Worm (Caenorhabditis elegans) whole organism, L1 larva: ENCODE data around the gene C27A7.8.

Experiments used
- C04F5.9 ChIP-seq: sonication (generic microtip); optimal IDR thresholded peaks from 2 replicates; lab custom pipeline; 2016; ENCODE audit warnings: missing genetic modification characterization, missing compliant biosample characterization
- F16B12.6 ChIP-seq: fragments of 150-350 bp; optimal IDR thresholded peaks from 2 replicates; lab custom pipeline; 2014; ENCODE audit warnings: missing biosample characterization, missing genetic modification characterization
- alr-1 ChIP-seq: fragments of 200-800 bp; sonication (Bioruptor generic); optimal IDR thresholded peaks from 2 replicates; lab custom pipeline; 2018; ENCODE audit warnings: borderline replicate concordance, mild to moderate bottlenecking, missing genetic modification characterization, missing compliant biosample characterization
- aly-2 ChIP-seq: fragments of 150-350 bp; optimal IDR thresholded peaks from 2 replicates; lab custom pipeline; 2014; ENCODE audit warnings: missing biosample characterization, missing genetic modification characterization
- ama-1 ChIP-seq: fragments of 150-350 bp; optimal IDR thresholded peaks from 2 replicates; lab custom pipeline; 2014
- ceh-8 ChIP-seq: fragments of 200-800 bp; sonication (Bioruptor generic); optimal IDR thresholded peaks from 2 replicates; lab custom pipeline; 2018; ENCODE audit warnings: mild to moderate bottlenecking, missing genetic modification characterization, moderate library complexity, missing compliant biosample characterization
- ceh-82 ChIP-seq, 3 experiments: fragments of 150-350 bp in 1 of 3; sonication (generic microtip) in 2 of 3; optimal IDR thresholded peaks; 2 replicates each; lab custom pipeline; 2014 to 2017; ENCODE audit warnings: missing biosample characterization in 3 of 3, missing genetic modification characterization in 3 of 3
- ceh-88 ChIP-seq: fragments of 200-800 bp; sonication (Bioruptor generic); IDR thresholded peaks from 2 replicates; pipeline ENCODE4 v1.3.6; 2022; ENCODE audit warnings: missing genetic modification characterization, missing compliant biosample characterization
- ceh-90 ChIP-seq: sonication (generic microtip); optimal IDR thresholded peaks from 2 replicates; lab custom pipeline; 2016; ENCODE audit warnings: missing genetic modification characterization, missing compliant biosample characterization
- ces-1 ChIP-seq: fragments of 150-350 bp; optimal IDR thresholded peaks from 2 replicates; lab custom pipeline; 2014; ENCODE audit warnings: missing biosample characterization, missing genetic modification reagents, missing genetic modification characterization
- dpl-1 ChIP-seq, 3 experiments: fragments of 150-350 bp in 2 of 3; sonication (generic microtip) in 1 of 3; optimal IDR thresholded peaks; 2 replicates each; lab custom pipeline; 2014 to 2017; ENCODE audit warnings: missing biosample characterization in 3 of 3, missing genetic modification characterization in 3 of 3, missing genetic modification reagents in 3 of 3
- dsc-1 ChIP-seq: sonication (generic microtip); optimal IDR thresholded peaks from 2 replicates; lab custom pipeline; 2016; ENCODE audit warnings: mild to moderate bottlenecking, missing genetic modification characterization, missing compliant biosample characterization
- efl-1 ChIP-seq, 4 experiments: fragments of 150-350 bp; optimal IDR thresholded peaks in 3 of 4; peaks in 1 of 4; 1 replicate in 1 of 4; 2 replicates in 3 of 4; lab custom pipeline; 2014; ENCODE audit warnings: missing biosample characterization in 2 of 4, missing genetic modification characterization in 2 of 4, missing genetic modification reagents in 2 of 4
- elt-2 ChIP-seq: sonication (generic microtip); optimal IDR thresholded peaks from 2 replicates; lab custom pipeline; 2016; ENCODE audit warnings: missing genetic modification characterization, mild to moderate bottlenecking, inconsistent platforms, missing compliant biosample characterization, missing genetic modification reagents
- elt-3 ChIP-seq, 6 experiments: fragments of 150-350 bp in 1 of 6; sonication (generic microtip); optimal IDR thresholded peaks; 2 replicates each; lab custom pipeline; 2017 to 2018; ENCODE audit warnings: missing biosample characterization in 6 of 6, missing genetic modification characterization in 6 of 6, inconsistent platforms in 1 of 6
- fkh-4 ChIP-seq: sonication (generic microtip); optimal IDR thresholded peaks from 2 replicates; lab custom pipeline; 2016; ENCODE audit warnings: missing compliant biosample characterization, missing genetic modification characterization, borderline replicate concordance
- fos-1 ChIP-seq: fragments of 150-350 bp; optimal IDR thresholded peaks from 2 replicates; lab custom pipeline; 2014; ENCODE audit warnings: missing biosample characterization, missing genetic modification characterization
- grh-1 ChIP-seq: fragments of 200-800 bp; sonication (Bioruptor generic); IDR thresholded peaks from 2 replicates; pipeline ENCODE4 v1.3.6; 2022; ENCODE audit warnings: missing genetic modification reagents, missing genetic modification characterization, missing compliant biosample characterization
- hlh-4 ChIP-seq: sonication (generic microtip); optimal IDR thresholded peaks from 2 replicates; lab custom pipeline; 2016; ENCODE audit warnings: mild to moderate bottlenecking, missing genetic modification characterization, missing compliant biosample characterization
- irx-1 ChIP-seq: sonication (generic microtip); optimal IDR thresholded peaks from 2 replicates; lab custom pipeline; 2016; ENCODE audit warnings: missing genetic modification characterization, missing compliant biosample characterization
- jun-1 ChIP-seq: fragments of 150-350 bp; optimal IDR thresholded peaks from 2 replicates; lab custom pipeline; 2014; ENCODE audit warnings: missing biosample characterization, missing genetic modification reagents, missing genetic modification characterization
- lin-14 ChIP-seq: fragments of 200-800 bp; sonication (Bioruptor generic); optimal IDR thresholded peaks from 2 replicates; lab custom pipeline; 2018; ENCODE audit warnings: mild to moderate bottlenecking, missing genetic modification characterization, moderate library complexity, missing compliant biosample characterization
- lin-15B ChIP-seq: fragments of 150-350 bp; sonication (generic microtip); optimal IDR thresholded peaks from 3 replicates; lab custom pipeline; 2014; ENCODE audit warnings: missing biosample characterization, missing genetic modification characterization
- lin-35 ChIP-seq, 2 experiments: fragments of 150-350 bp; optimal IDR thresholded peaks; 2 replicates each; lab custom pipeline; 2014; ENCODE audit warnings: missing biosample characterization in 2 of 2, missing genetic modification characterization in 2 of 2, missing genetic modification reagents in 2 of 2
- lsy-2 ChIP-seq, 2 experiments: fragments of 150-350 bp; optimal IDR thresholded peaks; 2 replicates each; lab custom pipeline; 2014; ENCODE audit warnings: missing biosample characterization in 2 of 2, missing genetic modification characterization in 2 of 2
- mab-9 ChIP-seq: fragments of 200-800 bp; sonication (Bioruptor generic); IDR thresholded peaks from 2 replicates; pipeline ENCODE4 v1.3.6; 2022; ENCODE audit warnings: missing genetic modification reagents, missing genetic modification characterization, missing compliant biosample characterization
- mdl-1 ChIP-seq, 2 experiments: fragments of 150-350 bp; optimal IDR thresholded peaks; 2 replicates each; lab custom pipeline; 2014 to 2017; ENCODE audit warnings: missing biosample characterization in 2 of 2, missing genetic modification characterization in 2 of 2, inconsistent platforms in 1 of 2
- mef-2 ChIP-seq: fragments of 150-350 bp; optimal IDR thresholded peaks from 2 replicates; lab custom pipeline; 2014; ENCODE audit warnings: missing biosample characterization, missing genetic modification characterization
- mep-1 ChIP-seq: fragments of 150-350 bp; optimal IDR thresholded peaks from 2 replicates; lab custom pipeline; 2014; ENCODE audit warnings: missing biosample characterization, missing genetic modification characterization
- nhr-19 ChIP-seq: fragments of 200-800 bp; sonication (Bioruptor generic); conservative IDR thresholded peaks from 2 replicates; pipeline ENCODE4 v1.3.6; 2022; ENCODE audit warnings: missing genetic modification characterization, missing compliant biosample characterization
- nhr-28 ChIP-seq: fragments of 150-350 bp; optimal IDR thresholded peaks from 2 replicates; lab custom pipeline; 2014; ENCODE audit warnings: missing biosample characterization, missing genetic modification characterization
- nhr-47 ChIP-seq: sonication (generic microtip); optimal IDR thresholded peaks from 2 replicates; lab custom pipeline; 2016; ENCODE audit warnings: mild to moderate bottlenecking, missing genetic modification characterization, moderate library complexity, missing compliant biosample characterization
- nhr-77 ChIP-seq: fragments of 150-350 bp; optimal IDR thresholded peaks from 2 replicates; lab custom pipeline; 2014; ENCODE audit warnings: missing biosample characterization, missing genetic modification characterization
- nhr-84 ChIP-seq: sonication (generic microtip); optimal IDR thresholded peaks from 2 replicates; lab custom pipeline; 2017; ENCODE audit warnings: missing biosample characterization, missing genetic modification characterization
- nhr-85 ChIP-seq: sonication (generic microtip); peaks from one replicate; lab custom pipeline; 2016; ENCODE audit warnings: missing genetic modification characterization, inconsistent platforms, missing compliant biosample characterization
- nhr-90 ChIP-seq: sonication (generic microtip); optimal IDR thresholded peaks from 2 replicates; lab custom pipeline; 2016; ENCODE audit warnings: mild to moderate bottlenecking, missing genetic modification characterization, missing compliant biosample characterization; ENCODE audit not compliant: poor library complexity
- pag-3 ChIP-seq: sonication (generic microtip); optimal IDR thresholded peaks from 2 replicates; lab custom pipeline; 2017; ENCODE audit warnings: missing genetic modification characterization, mild to moderate bottlenecking, missing compliant biosample characterization, antibody characterized with exemption, borderline replicate concordance; ENCODE audit not compliant: insufficient read depth
- pax-3 ChIP-seq: fragments of 200-800 bp; sonication (Bioruptor generic); optimal IDR thresholded peaks from 2 replicates; lab custom pipeline; 2018; ENCODE audit warnings: mild to moderate bottlenecking, missing genetic modification characterization, moderate library complexity, missing compliant biosample characterization
- rnt-1 ChIP-seq: sonication (generic microtip); optimal IDR thresholded peaks from 2 replicates; lab custom pipeline; 2016; ENCODE audit warnings: mild to moderate bottlenecking, missing genetic modification characterization, moderate library complexity, missing compliant biosample characterization
- sox-4 ChIP-seq: sonication (generic microtip); optimal IDR thresholded peaks from 2 replicates; lab custom pipeline; 2016; ENCODE audit warnings: missing genetic modification characterization, missing compliant biosample characterization
- sptf-1 ChIP-seq: fragments of 150-350 bp; optimal IDR thresholded peaks from 2 replicates; lab custom pipeline; 2014; ENCODE audit warnings: missing biosample characterization, missing genetic modification characterization
- swsn-7 ChIP-seq: sonication (generic microtip); optimal IDR thresholded peaks from 2 replicates; lab custom pipeline; 2016; ENCODE audit warnings: missing genetic modification characterization, missing compliant biosample characterization
- tbx-2 ChIP-seq: sonication (generic microtip); optimal IDR thresholded peaks from 2 replicates; lab custom pipeline; 2016; ENCODE audit warnings: missing genetic modification characterization, missing compliant biosample characterization
- unc-130 ChIP-seq: fragments of 150-350 bp; optimal IDR thresholded peaks from 2 replicates; lab custom pipeline; 2017; ENCODE audit warnings: missing biosample characterization, missing genetic modification characterization, inconsistent platforms
- unc-30 ChIP-seq: sonication (generic microtip); optimal IDR thresholded peaks from 2 replicates; lab custom pipeline; 2017; ENCODE audit warnings: missing biosample characterization, missing genetic modification characterization
- unc-62 ChIP-seq: fragments of 150-350 bp; optimal IDR thresholded peaks from 2 replicates; lab custom pipeline; 2014; ENCODE audit warnings: missing biosample characterization, missing genetic modification reagents, missing genetic modification characterization
- unc-86 ChIP-seq: sonication (generic microtip); optimal IDR thresholded peaks from 2 replicates; lab custom pipeline; 2016; ENCODE audit warnings: missing genetic modification characterization, missing compliant biosample characterization
- vab-15 ChIP-seq: sonication (generic microtip); optimal IDR thresholded peaks from 2 replicates; lab custom pipeline; 2017; ENCODE audit warnings: missing genotype, mild to moderate bottlenecking, missing genetic modification characterization, missing compliant biosample characterization
- zip-4 ChIP-seq: fragments of 200-800 bp; sonication (Bioruptor generic); optimal IDR thresholded peaks from 2 replicates; lab custom pipeline; 2018; ENCODE audit warnings: mild to moderate bottlenecking, missing genetic modification characterization, moderate library complexity, missing compliant biosample characterization
- ztf-11 ChIP-seq, 2 experiments: sonication (generic microtip); optimal IDR thresholded peaks; 2 replicates each; lab custom pipeline; 2016 to 2017; ENCODE audit warnings: missing genetic modification characterization in 2 of 2, missing biosample characterization in 1 of 2, missing compliant biosample characterization in 1 of 2
- ztf-4 ChIP-seq: fragments of 150-350 bp; optimal IDR thresholded peaks from 2 replicates; lab custom pipeline; 2014; ENCODE audit warnings: missing biosample characterization, missing genetic modification characterization

Gene C27A7.8

DNA sequence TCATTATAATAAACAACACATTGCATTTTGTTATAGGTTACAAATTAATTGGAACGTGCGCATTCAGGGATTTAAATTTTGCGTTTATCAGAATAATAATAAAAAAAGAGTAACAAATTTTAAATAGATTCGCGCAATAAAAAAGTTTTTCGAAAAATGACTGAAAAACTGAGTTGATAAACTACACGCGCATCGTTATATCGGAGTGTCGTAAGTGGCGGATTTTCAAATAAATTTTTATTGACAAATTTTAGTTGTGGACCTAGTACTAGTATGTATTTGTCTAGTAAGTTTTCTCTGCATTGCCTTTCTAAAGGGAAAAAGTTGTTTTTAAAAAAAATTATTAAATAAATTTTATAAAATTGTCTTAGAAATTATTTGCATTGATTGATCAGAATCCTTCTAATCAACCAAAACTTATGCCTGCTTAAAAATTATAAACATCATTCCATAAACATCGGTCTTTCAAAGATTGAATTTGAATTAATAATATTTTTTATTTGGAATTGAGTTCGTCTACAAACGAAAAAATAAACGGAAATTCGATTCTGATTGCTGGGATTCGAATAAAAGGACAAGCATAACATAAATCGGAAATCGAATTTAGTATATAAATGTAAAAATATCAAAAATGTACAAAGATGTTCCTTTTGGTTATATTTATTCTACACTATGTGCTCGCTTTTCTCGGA is 31.5 kb downstream of the C27A7.8 start, which contains the start of gene srd-4:
srd-4 (plus strand) TSS at position 642 of the 692 bp plus-strand sequence.
- no peak for TF ChIP-seq elt-3 (tag; optimal IDR thresholded peaks at IDR 0.05; lab: Kevin White, UChicago)
- no peak for TF ChIP-seq mab-9 (GFP tag; lab: Robert Waterston, UW)
- TF ChIP-seq sox-4 = no peak
- no peak for TF ChIP-seq nhr-77 (tag; lab: Kevin White, UChicago)
- peak; percentile 25 for TF ChIP-seq swsn-7
- TF ChIP-seq fos-1 = no peak
- TF ChIP-seq irx-1 (tag; lab: Kevin White, UChicago) = peak; percentile 6
- TF ChIP-seq ceh-90 (tag; lab: Kevin White, UChicago) = peak; percentile 10
- peak; percentile 25 for TF ChIP-seq F16B12.6 (tag; lab: Kevin White, UChicago)
- no peak for TF ChIP-seq lin-14
- peak; percentile 27 for TF ChIP-seq rnt-1 (tag; lab: Kevin White, UChicago)
- no peak for TF ChIP-seq ceh-88
- TF ChIP-seq ceh-8 (GFP tag; lab: Kevin White, UChicago) = no peak
- no peak for TF ChIP-seq mep-1
- peak; percentile 59 to 79 for TF ChIP-seq lsy-2 (tag; optimal IDR thresholded peaks at IDR 0.05; lab: Kevin White, UChicago)
- no peak for TF ChIP-seq vab-15 (tag; lab: Kevin White, UChicago)
- no peak for TF ChIP-seq C04F5.9 (tag; lab: Kevin White, UChicago)
- TF ChIP-seq tbx-2 (tag; lab: Kevin White, UChicago) = peak; percentile 39
- TF ChIP-seq hlh-4 = no peak
- TF ChIP-seq jun-1 (tag; lab: Kevin White, UChicago) = no peak
- TF ChIP-seq nhr-85 (tag; lab: Kevin White, UChicago) = no peak
- no peak for TF ChIP-seq ztf-11 (tag; optimal IDR thresholded peaks at IDR 0.05; lab: Kevin White, UChicago)
- TF ChIP-seq nhr-47 (tag; lab: Kevin White, UChicago) = peak; percentile 53
- peak; percentile 66 to 93 for TF ChIP-seq efl-1 (optimal IDR thresholded peaks at IDR 0.05; lab: Kevin White, UChicago)
- TF ChIP-seq efl-1 (GFP tag; optimal IDR thresholded peaks at IDR 0.05 in 1 of 2; lab: Kevin White, UChicago) = peak; percentile 94 to 99
- no peak for TF ChIP-seq unc-30 (tag; lab: Kevin White, UChicago)
- no peak for TF ChIP-seq alr-1
- TF ChIP-seq nhr-84 (tag; lab: Kevin White, UChicago) = no peak
- TF ChIP-seq dpl-1 (GFP tag; optimal IDR thresholded peaks at IDR 0.05; lab: Kevin White, UChicago) = peak; percentile 87 to 94 (median 92)
- no peak for TF ChIP-seq grh-1 (GFP tag; lab: Robert Waterston, UW)
- peak; percentile 91 to 96 for TF ChIP-seq lin-35 (GFP tag; optimal IDR thresholded peaks at IDR 0.05; lab: Kevin White, UChicago)
- peak; percentile 46; the same call in 1 of the 2 replicates for TF ChIP-seq nhr-19 (GFP tag; lab: Robert Waterston, UW)
- TF ChIP-seq unc-86 (tag; lab: Kevin White, UChicago) = no peak
- TF ChIP-seq nhr-28 = no peak
- no peak for TF ChIP-seq aly-2 (tag; lab: Kevin White, UChicago)
- no peak for TF ChIP-seq pag-3 (tag; lab: Kevin White, UChicago)
- TF ChIP-seq pax-3 = no peak
- TF ChIP-seq unc-62 (GFP tag; lab: Kevin White, UChicago) = no peak
- no peak for TF ChIP-seq zip-4
- TF ChIP-seq fkh-4 (tag; lab: Kevin White, UChicago) = no peak
- TF ChIP-seq ces-1 = no peak
- TF ChIP-seq mef-2 (tag; lab: Kevin White, UChicago) = no peak
- TF ChIP-seq unc-130 = no peak
- peak in 2 of 3 experiments; percentile 4 to 28 for TF ChIP-seq ceh-82 (tag; optimal IDR thresholded peaks at IDR 0.05; lab: Kevin White, UChicago)
- TF ChIP-seq dsc-1 = peak; percentile 29
- no peak for TF ChIP-seq ztf-4 (tag; lab: Kevin White, UChicago)
- TF ChIP-seq lin-15B (tag; lab: Kevin White, UChicago) = no peak
- TF ChIP-seq nhr-90 = peak; percentile 54
- TF ChIP-seq elt-2 (tag; lab: Kevin White, UChicago) = no peak
- TF ChIP-seq mdl-1 (tag; optimal IDR thresholded peaks at IDR 0.05; lab: Kevin White, UChicago) = no peak
- TF ChIP-seq sptf-1 (tag; lab: Kevin White, UChicago) = no peak
- no peak for TF ChIP-seq ama-1
